Worm (Caenorhabditis elegans): ENCODE data around the gene ncx-7.
A peak's percentile ranks its signal among the peaks of the same experiment; 100 is the strongest.

Gene ncx-7

DNA sequence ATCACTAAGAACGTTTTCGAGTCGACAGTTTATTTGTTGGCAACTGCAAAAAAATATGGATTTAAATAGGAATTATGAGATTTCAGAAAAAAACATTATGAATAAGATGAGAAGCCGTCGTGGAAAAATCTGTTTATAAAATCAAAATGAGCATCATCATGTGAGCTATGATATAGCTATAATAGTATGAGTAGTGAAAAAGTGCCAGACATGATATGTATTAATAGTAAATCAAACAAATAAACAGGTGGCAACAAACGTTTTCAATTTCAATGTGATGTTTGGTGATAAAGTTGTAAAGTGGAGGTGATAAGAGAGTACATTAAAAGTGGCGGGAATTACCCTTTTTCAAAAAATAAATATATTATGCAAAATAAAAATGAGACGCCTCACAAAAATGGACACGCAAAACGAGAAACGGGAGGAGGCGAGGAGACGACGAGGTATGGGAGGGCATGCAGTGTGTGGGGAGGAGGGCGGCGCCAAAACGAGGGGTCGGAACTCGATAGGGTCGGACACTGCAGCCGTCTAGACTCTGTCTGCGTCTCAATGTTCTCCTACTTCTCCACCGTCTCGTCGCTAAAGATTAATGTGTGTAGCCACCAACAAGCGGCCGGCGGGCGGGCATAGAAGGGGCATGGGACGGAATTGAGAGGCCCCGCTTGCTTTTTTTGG lies 52.4 kb downstream of the ncx-7 start, which contains the start of gene C07A9.9:
Gene C07A9.9, minus strand, starts transcription at position 51 of the 675 bp plus-strand sequence.
- no peak for TF ChIP-seq flh-1 (GFP tag; optimal IDR thresholded peaks at IDR 0.05)
- TF ChIP-seq ham-2 (GFP tag; optimal IDR thresholded peaks at IDR 0.05), result peak; percentile 98
- peak; percentile 38 for TF ChIP-seq lsy-2 (tag; optimal IDR thresholded peaks at IDR 0.05)
- TF ChIP-seq sptf-1 (tag; optimal IDR thresholded peaks at IDR 0.05), result peak; percentile 75
- peak; percentile 19 for TF ChIP-seq ces-1 (GFP tag; optimal IDR thresholded peaks at IDR 0.05)
- TF ChIP-seq unc-120 (tag; optimal IDR thresholded peaks at IDR 0.05; ENCODE audit: poor library complexity, severe bottlenecking), result peak; percentile 84
- TF ChIP-seq M03D4.4 (tag; optimal IDR thresholded peaks at IDR 0.05), result peak; percentile 50
- TF ChIP-seq mls-2 (tag; optimal IDR thresholded peaks at IDR 0.05), result peak; percentile 54
- peak; percentile 20 for TF ChIP-seq nhr-237 (tag; optimal IDR thresholded peaks at IDR 0.05)
- TF ChIP-seq zip-8 (tag; optimal IDR thresholded peaks at IDR 0.05), result no peak
- TF ChIP-seq nhr-12 (tag; optimal IDR thresholded peaks at IDR 0.05), result no peak
- peak; percentile 20 for TF ChIP-seq unc-62 (GFP tag; optimal IDR thresholded peaks at IDR 0.05)
- TF ChIP-seq lin-13 (tag; optimal IDR thresholded peaks at IDR 0.05), result peak; percentile 20
- peak; percentile 35 for TF ChIP-seq elt-1 (tag; optimal IDR thresholded peaks at IDR 0.05; ENCODE audit: borderline replicate concordance, insufficient read depth)

- peak; percentile 18 for TF ChIP-seq mep-1 (tag; optimal IDR thresholded peaks at IDR 0.05)
- TF ChIP-seq unc-120 (tag; optimal IDR thresholded peaks at IDR 0.05; ENCODE audit: poor library complexity, severe bottlenecking), result peak; percentile 14
- no peak for TF ChIP-seq sptf-1 (tag; optimal IDR thresholded peaks at IDR 0.05)
- TF ChIP-seq unc-62 (GFP tag; optimal IDR thresholded peaks at IDR 0.05), result peak; percentile 66
- no peak for TF ChIP-seq nhr-28 (tag; optimal IDR thresholded peaks at IDR 0.05)
- no peak for TF ChIP-seq bed-3 (GFP tag; optimal IDR thresholded peaks at IDR 0.05)
- TF ChIP-seq cnd-1 (tag; optimal IDR thresholded peaks at IDR 0.05), result no peak
- no peak for TF ChIP-seq lsy-2 (tag; optimal IDR thresholded peaks at IDR 0.05)
- no peak for TF ChIP-seq tbx-8 (GFP tag; optimal IDR thresholded peaks at IDR 0.05)
- TF ChIP-seq drap-1 (GFP tag; optimal IDR thresholded peaks at IDR 0.05), result no peak
Observed at ce11 chrIII:9666668-9667067, 53.4 kb downstream of the ncx-7 start.

DNA sequence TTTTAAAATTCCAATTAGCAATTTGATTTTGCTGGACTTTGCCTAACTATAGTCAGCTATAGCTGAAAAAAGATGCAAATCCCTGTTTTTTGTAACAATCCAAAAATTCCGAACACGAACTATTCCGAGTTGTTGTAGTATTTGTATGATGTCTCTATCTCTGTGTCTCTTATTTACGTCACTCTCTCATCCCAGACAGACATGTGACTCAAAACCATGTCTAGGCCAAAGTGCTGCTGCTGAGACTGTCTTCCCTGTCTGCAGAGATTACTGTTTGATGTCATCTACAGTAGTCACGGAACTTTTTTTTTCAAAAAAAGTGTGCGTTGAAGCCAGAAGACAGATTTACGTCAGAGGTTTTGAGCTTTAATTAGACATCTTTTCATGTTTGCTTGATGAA lies 53.9 kb downstream of the ncx-7 start:
- TF ChIP-seq nhr-2 (tag; optimal IDR thresholded peaks at IDR 0.05) (no peak), nhr-12 (tag; optimal IDR thresholded peaks at IDR 0.05) (no peak), blmp-1 (tag; optimal IDR thresholded peaks at IDR 0.05) (no peak), elt-3 (tag; optimal IDR thresholded peaks at IDR 0.05) (no peak), ceh-39 (tag; optimal IDR thresholded peaks at IDR 0.05) (no peak), hlh-1 (tag; optimal IDR thresholded peaks at IDR 0.05) (no peak), ceh-43 (GFP tag; optimal IDR thresholded peaks at IDR 0.05) (no peak), tbx-8 (GFP tag; optimal IDR thresholded peaks at IDR 0.05) (no peak), sptf-1 (tag; optimal IDR thresholded peaks at IDR 0.05) (no peak), elt-1 (tag; optimal IDR thresholded peaks at IDR 0.05; ENCODE audit: borderline replicate concordance, insufficient read depth) (no peak), drap-1 (GFP tag; optimal IDR thresholded peaks at IDR 0.05) (no peak)

All from whole organism, mixed stage, embryonic.